Worm (Caenorhabditis elegans) whole organism, L4/young adult: ENCODE data around the gene C27A7.9.

Experiments
- W03F9.2 ChIP-seq: fragments of 150-350 bp; optimal IDR thresholded peaks from 2 replicates; lab custom pipeline; 2014; ENCODE audit warnings: missing biosample characterization, missing genetic modification characterization
- dao-5 ChIP-seq: sonication (generic microtip); optimal IDR thresholded peaks from 2 replicates; lab custom pipeline; 2016; ENCODE audit warnings: missing genotype, missing genetic modification characterization, moderate library complexity, missing compliant biosample characterization

ce11 chrV:12162220-12162619, 7.8 kb upstream of the C27A7.9 start, which contains the start of gene C27A7.5:
- no peak for TF ChIP-seq W03F9.2 (tag; lab: Kevin White, UChicago)
- no peak for TF ChIP-seq dao-5
